Fruit fly (Drosophila melanogaster) whole organism, adult: Measurements from ENCODE around the gene RhoGEF3.

Experiments
- CG7101 ChIP-seq: fragments of 200-800 bp; sonication (Bioruptor generic); optimal IDR thresholded peaks from 2 replicates; lab custom pipeline; 2018; ENCODE audit warnings: missing biosample characterization, mild to moderate bottlenecking, missing genetic modification characterization, moderate library complexity
- Clk ChIP-seq: fragments of 200-800 bp; sonication (Bioruptor generic); optimal IDR thresholded peaks from 2 replicates; lab custom pipeline; 2017; ENCODE audit warnings: missing biosample characterization, missing genetic modification characterization
- cnc ChIP-seq, 2 experiments: fragments of >200 bp; optimal IDR thresholded peaks; 2 replicates each; lab custom pipeline; 2017

DNA sequence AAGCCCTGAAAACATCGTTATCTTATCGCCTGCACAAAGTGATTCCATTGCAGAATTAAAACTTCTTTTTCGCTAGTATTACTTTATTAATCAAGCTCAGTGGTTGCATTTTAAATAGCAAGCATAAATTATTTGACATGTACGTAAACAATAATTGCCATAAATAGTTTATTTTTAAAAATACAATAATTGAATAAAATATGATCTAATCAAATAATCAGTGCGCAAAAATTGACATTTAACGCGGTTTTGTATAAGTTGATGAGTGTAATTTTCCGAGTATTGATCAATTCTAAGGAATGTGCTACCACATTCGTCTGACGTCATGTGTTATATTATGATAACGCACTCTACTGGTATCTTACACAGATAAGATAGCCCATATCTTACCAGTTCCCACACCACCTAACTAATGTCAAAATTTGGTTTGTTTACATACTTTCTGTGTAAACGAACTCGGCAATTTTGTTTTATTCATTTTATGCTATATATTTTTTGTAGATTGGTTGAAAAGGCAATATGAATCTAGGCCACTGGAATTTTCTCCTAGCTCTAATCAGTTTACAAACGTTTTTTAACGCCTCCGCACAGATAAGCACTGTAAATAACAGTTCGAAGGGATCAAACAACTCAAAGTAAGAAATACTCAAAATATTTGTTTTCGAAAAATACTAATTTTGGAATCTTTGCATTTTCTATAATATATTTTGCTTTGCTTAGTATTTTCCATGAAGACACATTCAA is 29.6 kb upstream of the RhoGEF3 start, which contains the start of gene mthl14:
- TF ChIP-seq CG7101, result no peak
- no peak for TF ChIP-seq Clk (GFP tag; lab: Kevin White, UChicago)
- no peak for TF ChIP-seq cnc (optimal IDR thresholded peaks at IDR 0.05; lab: Kevin White, UChicago)
